Fruit fly (Drosophila melanogaster): ENCODE data around the gene CG10376.
A peak's percentile ranks its signal among the peaks of the same experiment; 100 is the strongest.

Gene CG10376

dm6 chr2L:18705617-18706046, 2.7 kb upstream of the CG10376 start, which contains the start of gene Jwa (continued):
- TF ChIP-seq CG4318 (GFP tag; optimal IDR thresholded peaks at IDR 0.05), result peak; percentile 62
- peak; percentile 90 for TF ChIP-seq Lpt (GFP tag; optimal IDR thresholded peaks at IDR 0.05)
- TF ChIP-seq Smox (GFP tag; optimal IDR thresholded peaks at IDR 0.05), result peak; percentile 90
- TF ChIP-seq eg (GFP tag; IDR thresholded peaks at IDR 0.05), result peak; percentile 87
- peak; percentile 74 for TF ChIP-seq CG1621 (tag; optimal IDR thresholded peaks at IDR 0.05)
- peak; percentile 96 for TF ChIP-seq CG31627 (GFP tag; optimal IDR thresholded peaks at IDR 0.05)
- peak; percentile 77 for TF ChIP-seq Gug (GFP tag; IDR thresholded peaks at IDR 0.05)
- TF ChIP-seq achi (GFP tag; optimal IDR thresholded peaks at IDR 0.05), result peak; percentile 73
- peak; percentile 85 for TF ChIP-seq Hr4 (GFP tag; optimal IDR thresholded peaks at IDR 0.05)
- peak; percentile 78 for TF ChIP-seq CG11902 (GFP tag; optimal IDR thresholded peaks at IDR 0.05)
- TF ChIP-seq CG6163 (GFP tag; IDR thresholded peaks at IDR 0.05), result peak; percentile 85
- TF ChIP-seq CG6808 (GFP tag; optimal IDR thresholded peaks at IDR 0.05), result peak; percentile 52
- peak; percentile 95 for TF ChIP-seq Hr39 (GFP tag; optimal IDR thresholded peaks at IDR 0.05)
- peak; percentile 86 for TF ChIP-seq Eip75B (GFP tag; optimal IDR thresholded peaks at IDR 0.05)
- TF ChIP-seq fd85E (GFP tag; optimal IDR thresholded peaks at IDR 0.05), result no peak
- TF ChIP-seq svp (GFP tag), result peak; percentile 95
- peak; percentile 91 for TF ChIP-seq Sox14 (GFP tag; optimal IDR thresholded peaks at IDR 0.05)
- peak; percentile 95 for TF ChIP-seq pdm3 (GFP tag; optimal IDR thresholded peaks at IDR 0.05)
- peak; percentile 95 for TF ChIP-seq Sox102F (GFP tag; optimal IDR thresholded peaks at IDR 0.05)
- TF ChIP-seq Hr38 (GFP tag; optimal IDR thresholded peaks at IDR 0.05), result peak; percentile 59
- TF ChIP-seq CG6792 (GFP tag; optimal IDR thresholded peaks at IDR 0.05), result peak; percentile 92
- TF ChIP-seq CG10669 (GFP tag; optimal IDR thresholded peaks at IDR 0.05), result peak; percentile 58
- peak; percentile 87 for TF ChIP-seq CG8632 (GFP tag; optimal IDR thresholded peaks at IDR 0.05)

- TF ChIP-seq fkh (GFP tag; optimal IDR thresholded peaks at IDR 0.05) (no peak), Eip78C (GFP tag) (peak; percentile 63), CG6276 (GFP tag; optimal IDR thresholded peaks at IDR 0.05) (no peak)
Measured at dm6 chr2L:18698559-18699130, 4.3 kb downstream of the CG10376 start, which contains the start of gene CG10341. Gene CG10341 (plus strand): TSS chr2L:18698714.

DNA sequence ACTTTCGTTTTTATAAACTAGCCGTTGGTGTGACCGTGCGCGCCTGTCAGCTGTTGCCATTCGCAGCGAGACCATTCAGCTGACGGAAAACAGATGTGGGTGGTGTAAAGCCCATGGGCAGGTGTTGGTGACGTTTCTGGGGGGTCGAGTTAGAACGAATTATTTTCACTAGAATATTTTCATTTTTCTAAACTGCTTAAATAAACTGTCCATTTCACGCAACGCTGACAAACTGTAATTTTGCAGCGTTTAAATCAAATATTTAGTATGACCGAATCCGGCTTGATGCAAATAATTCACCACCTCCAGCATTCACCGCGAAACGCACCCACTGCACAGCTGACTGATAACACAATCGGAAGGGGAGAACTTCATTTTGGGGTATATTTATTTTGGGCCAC, 7.5 kb downstream of the CG10376 start, which contains the start of the genes CG10383 and CG10338:
CG10383 (minus strand) TSS at position 199 of the 401 bp plus-strand sequence.
CG10338 (plus strand) TSS at position 261 of the 401 bp plus-strand sequence.
- peak; percentile 84 for TF ChIP-seq CG15336 (GFP tag; IDR thresholded peaks at IDR 0.05)
- TF ChIP-seq CG10669 (GFP tag; optimal IDR thresholded peaks at IDR 0.05), result peak; percentile 64
- TF ChIP-seq CG6854 (GFP tag; optimal IDR thresholded peaks at IDR 0.05), result peak; percentile 49
- peak; percentile 61 for TF ChIP-seq CG1621 (tag; optimal IDR thresholded peaks at IDR 0.05)
- TF ChIP-seq CG11902 (GFP tag; optimal IDR thresholded peaks at IDR 0.05), result peak; percentile 87
- TF ChIP-seq CG3032 (tag; optimal IDR thresholded peaks at IDR 0.05), result peak; percentile 73
- TF ChIP-seq CG7368 (GFP tag; optimal IDR thresholded peaks at IDR 0.05), result peak; percentile 86
- TF ChIP-seq CG11762 (GFP tag; optimal IDR thresholded peaks at IDR 0.05; ENCODE audit: insufficient read depth), result peak; percentile 51
- no peak for TF ChIP-seq CG6276 (GFP tag; optimal IDR thresholded peaks at IDR 0.05)
- TF ChIP-seq esn (GFP tag; optimal IDR thresholded peaks at IDR 0.05), result peak; percentile 88
- TF ChIP-seq dsx (GFP tag; optimal IDR thresholded peaks at IDR 0.05; ENCODE audit: poor library complexity, severe bottlenecking), result peak; percentile 37
- peak; percentile 86 for TF ChIP-seq Hr4 (GFP tag; optimal IDR thresholded peaks at IDR 0.05)
- peak; percentile 93 for TF ChIP-seq CG3919 (GFP tag; optimal IDR thresholded peaks at IDR 0.05)
- TF ChIP-seq pdm3 (GFP tag; optimal IDR thresholded peaks at IDR 0.05), result no peak
- TF ChIP-seq CG4318 (GFP tag; optimal IDR thresholded peaks at IDR 0.05), result peak; percentile 69
- TF ChIP-seq CG34406 (GFP tag; optimal IDR thresholded peaks at IDR 0.05), result peak; percentile 81
- peak; percentile 77 for TF ChIP-seq CG32006 (GFP tag; optimal IDR thresholded peaks at IDR 0.05)
- peak; percentile 77 for TF ChIP-seq CG8632 (GFP tag; optimal IDR thresholded peaks at IDR 0.05)
- TF ChIP-seq svp (GFP tag), result peak; percentile 93
- peak; percentile 88 for TF ChIP-seq CG8319 (GFP tag; optimal IDR thresholded peaks at IDR 0.05)
- peak; percentile 89 for TF ChIP-seq lz (GFP tag; optimal IDR thresholded peaks at IDR 0.05)
- peak; percentile 85 for TF ChIP-seq Sox102F (GFP tag; optimal IDR thresholded peaks at IDR 0.05)
- TF ChIP-seq salr (GFP tag; optimal IDR thresholded peaks at IDR 0.05), result peak; percentile 57 to 64
- peak; percentile 90 for TF ChIP-seq Smox (GFP tag; optimal IDR thresholded peaks at IDR 0.05)
- no peak for TF ChIP-seq CG9139 (GFP tag; optimal IDR thresholded peaks at IDR 0.05)
- TF ChIP-seq achi (GFP tag; optimal IDR thresholded peaks at IDR 0.05), result peak; percentile 89
- TF ChIP-seq Eip78C (GFP tag), result peak; percentile 96
- TF ChIP-seq Sox14 (GFP tag; optimal IDR thresholded peaks at IDR 0.05), result peak; percentile 91
- TF ChIP-seq CG16779 (tag; optimal IDR thresholded peaks at IDR 0.05), result peak; percentile 47
- TF ChIP-seq Blimp-1 (GFP tag; optimal IDR thresholded peaks at IDR 0.05), result peak; percentile 96
- TF ChIP-seq Ets21C (GFP tag; optimal IDR thresholded peaks at IDR 0.05), result peak; percentile 85
- TF ChIP-seq CG8119 (GFP tag; IDR thresholded peaks at IDR 0.05), result peak; percentile 69; the same call in 2 of the 3 replicates
- peak; percentile 94 for TF ChIP-seq eg (GFP tag; IDR thresholded peaks at IDR 0.05)
- TF ChIP-seq CG10631 (GFP tag; optimal IDR thresholded peaks at IDR 0.05), result peak; percentile 84
